Worm (Caenorhabditis elegans): ENCODE results near the gene gem-4.
A peak's percentile ranks its signal among the peaks of the same experiment; 100 is the strongest.

The gem-4 gene

DNA sequence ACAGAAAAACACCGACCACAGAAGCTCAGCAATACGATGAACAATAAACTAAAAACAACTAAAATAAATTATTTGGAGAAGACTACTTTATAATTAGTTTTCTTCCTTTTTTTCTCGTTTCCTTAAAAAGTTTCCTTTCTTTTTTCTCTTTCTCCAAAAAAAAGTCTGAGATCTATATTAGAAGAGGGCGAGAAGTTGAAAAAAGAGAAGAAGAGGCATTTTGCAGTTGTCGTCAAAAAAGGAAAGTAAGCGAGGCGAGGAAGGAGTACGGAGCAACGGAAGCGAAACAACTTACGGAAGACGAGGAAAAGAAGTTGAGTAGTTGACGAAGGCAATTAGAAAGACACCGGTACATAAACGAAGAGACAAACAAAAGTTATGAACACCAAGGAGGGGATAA, 50.5 kb downstream of the gem-4 start:
- no peak for TF ChIP-seq ceh-16 (tag; optimal IDR thresholded peaks at IDR 0.05)
- TF ChIP-seq elt-1 (tag; optimal IDR thresholded peaks at IDR 0.05), result no peak
- TF ChIP-seq unc-39 (tag; optimal IDR thresholded peaks at IDR 0.05), result no peak
- TF ChIP-seq ceh-28 (tag; optimal IDR thresholded peaks at IDR 0.05), result no peak
- TF ChIP-seq nhr-237 (tag; optimal IDR thresholded peaks at IDR 0.05), result no peak
- TF ChIP-seq aly-2 (tag; optimal IDR thresholded peaks at IDR 0.05), result no peak
- TF ChIP-seq ama-1 (optimal IDR thresholded peaks at IDR 0.05), result no peak
- TF ChIP-seq mdl-1 (tag; optimal IDR thresholded peaks at IDR 0.05), result no peak
- TF ChIP-seq lin-39 (tag; optimal IDR thresholded peaks at IDR 0.05), result no peak
- TF ChIP-seq nhr-25 (tag; optimal IDR thresholded peaks at IDR 0.05), result no peak
- TF ChIP-seq skn-1 (tag; optimal IDR thresholded peaks at IDR 0.05), result no peak
- no peak for TF ChIP-seq daf-12 (tag; optimal IDR thresholded peaks at IDR 0.05)
- TF ChIP-seq nhr-23 (tag; optimal IDR thresholded peaks at IDR 0.05), result no peak
- no peak for TF ChIP-seq mml-1 (tag; optimal IDR thresholded peaks at IDR 0.05)
- TF ChIP-seq sea-2 (GFP tag; optimal IDR thresholded peaks at IDR 0.05), result no peak
- TF ChIP-seq R02D3.7 (tag; optimal IDR thresholded peaks at IDR 0.05), result no peak

DNA sequence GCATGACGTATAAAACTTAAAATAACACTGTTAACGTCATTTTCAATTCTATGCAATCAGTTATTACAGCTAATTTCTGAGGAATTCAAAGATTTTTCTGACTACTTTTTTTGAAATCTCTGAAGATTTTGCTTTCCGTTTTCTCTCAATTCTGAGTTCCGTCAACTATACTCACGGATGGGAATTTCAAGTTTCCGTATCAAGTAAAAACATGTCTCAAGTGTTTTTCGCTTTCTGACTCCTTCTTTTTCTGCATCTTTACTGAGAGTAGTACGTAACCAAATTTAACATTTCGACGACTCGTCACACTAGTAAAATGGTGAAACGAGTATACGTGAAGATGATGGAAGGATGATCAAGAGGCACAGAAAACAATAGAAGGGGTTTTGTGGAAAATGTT, 51.4 kb downstream of the gem-4 start:
- TF ChIP-seq nfya-1 (tag; optimal IDR thresholded peaks at IDR 0.05; ENCODE audit: insufficient read depth) (no peak), fkh-10 (GFP tag; optimal IDR thresholded peaks at IDR 0.05) (peak; percentile 75)

All from whole organism, L3 larva.